Worm (Caenorhabditis elegans) whole organism, midembryonic: ENCODE data around the gene C54E10.11.

ENCODE experiments used
- T22C8.4 ChIP-seq: fragments of 200-800 bp; sonication (Bioruptor generic); IDR thresholded peaks from 2 replicates; pipeline ENCODE4 v1.3.6; 2022; ENCODE audit warnings: missing genetic modification characterization, missing compliant biosample characterization
- cog-1 ChIP-seq: sonication (generic microtip); optimal IDR thresholded peaks from 2 replicates; lab custom pipeline; 2016; ENCODE audit warnings: missing genetic modification characterization, missing compliant biosample characterization
- flt-1 ChIP-seq: fragments of 200-800 bp; sonication (Bioruptor generic); IDR thresholded peaks from 2 replicates; pipeline ENCODE4 v1.3.6; 2022; ENCODE audit warnings: missing genetic modification characterization, missing compliant biosample characterization
- tab-1 ChIP-seq: fragments of 200-800 bp; sonication (Bioruptor generic); IDR thresholded peaks from 2 replicates; pipeline ENCODE4 v1.3.6; 2022; ENCODE audit warnings: missing genetic modification characterization, missing compliant biosample characterization
- ztf-29 ChIP-seq: fragments of 200-800 bp; sonication (Bioruptor generic); IDR thresholded peaks from 2 replicates; pipeline ENCODE4 v1.3.6; 2022; ENCODE audit warnings: missing genetic modification reagents, missing genetic modification characterization, missing compliant biosample characterization

- no peak for TF ChIP-seq cog-1 (tag; lab: Kevin White, UChicago)
- no peak for TF ChIP-seq tab-1
- no peak for TF ChIP-seq flt-1
- no peak for TF ChIP-seq T22C8.4 (GFP tag; lab: Robert Waterston, UW)
- TF ChIP-seq ztf-29: no peak
Measured at ce11 chrV:18776245-18776737, 25.7 kb downstream of the C54E10.11 start, which contains the start of gene Y17D7B.4.
